Worm (Caenorhabditis elegans): ENCODE data around the gene K09F5.4.

The K09F5.4 gene

DNA sequence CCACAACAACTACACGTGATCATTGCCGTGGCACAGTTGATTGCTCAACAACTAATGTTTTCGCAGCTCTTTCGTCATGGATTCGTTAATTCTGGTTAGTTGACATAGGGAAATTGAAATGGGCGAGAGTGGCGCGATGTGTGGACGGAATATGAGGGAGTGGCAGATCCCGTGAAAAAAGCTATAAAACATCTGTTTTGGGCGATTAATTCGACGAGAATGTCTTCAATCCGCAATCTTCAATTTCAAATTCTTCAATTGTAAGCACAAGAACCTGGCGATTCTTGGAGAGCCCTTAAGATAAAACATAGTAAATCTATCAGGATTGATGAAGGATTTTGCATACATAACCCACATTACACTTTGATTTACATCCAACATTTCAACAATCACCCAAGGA is 10.0 kb upstream of the K09F5.4 start:
- TF ChIP-seq nhr-21 (tag; optimal IDR thresholded peaks at IDR 0.05) (no peak), alr-1 (tag; optimal IDR thresholded peaks at IDR 0.05) (no peak), nhr-129 (tag; optimal IDR thresholded peaks at IDR 0.05) (no peak), elt-1 (tag; optimal IDR thresholded peaks at IDR 0.05) (no peak), egl-27 (tag; optimal IDR thresholded peaks at IDR 0.05) (no peak), fos-1 (tag; optimal IDR thresholded peaks at IDR 0.05) (no peak), aly-2 (tag; optimal IDR thresholded peaks at IDR 0.05) (no peak), C34F6.9 (tag; optimal IDR thresholded peaks at IDR 0.05) (no peak), ztf-11 (tag; optimal IDR thresholded peaks at IDR 0.05) (no peak), peb-1 (tag; optimal IDR thresholded peaks at IDR 0.05) (no peak), crh-2 (tag; optimal IDR thresholded peaks at IDR 0.05) (no peak), ZK546.5 (tag; optimal IDR thresholded peaks at IDR 0.05) (no peak), sma-9 (GFP tag; optimal IDR thresholded peaks at IDR 0.05) (no peak), sma-9 (tag; optimal IDR thresholded peaks at IDR 0.05) (no peak), gmeb-1 (tag; optimal IDR thresholded peaks at IDR 0.05) (no peak), R02D3.7 (tag; optimal IDR thresholded peaks at IDR 0.05) (no peak)

DNA sequence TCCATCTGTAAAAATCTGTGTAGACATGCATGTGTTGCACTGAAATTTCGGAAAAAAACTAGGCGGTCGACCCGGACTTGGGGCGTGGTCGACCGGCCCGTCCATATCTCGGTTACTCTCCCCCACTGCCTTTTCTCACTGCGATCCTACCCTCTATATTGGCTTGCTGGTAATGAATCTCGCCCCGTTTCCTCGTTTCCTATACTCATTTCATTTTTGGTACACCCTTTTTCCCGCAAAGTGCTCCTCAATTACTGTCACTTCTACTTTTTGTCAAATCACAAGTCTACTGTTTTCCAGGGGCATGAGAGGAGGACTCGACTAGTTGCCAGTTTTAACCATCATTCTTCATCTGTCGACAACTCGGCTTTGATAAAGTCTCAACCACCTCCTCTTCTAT is 8.4 kb upstream of the K09F5.4 start, which contains the start of gene K09F5.6:
TSS of gene K09F5.6 (plus strand) at position 301 of the 400 bp plus-strand sequence.
- TF ChIP-seq zag-1 (tag; optimal IDR thresholded peaks at IDR 0.05) = no peak
- no peak for TF ChIP-seq nhr-237 (tag; optimal IDR thresholded peaks at IDR 0.05)
- TF ChIP-seq alr-1 (tag; optimal IDR thresholded peaks at IDR 0.05) = no peak
- no peak for TF ChIP-seq unc-39 (tag; optimal IDR thresholded peaks at IDR 0.05)
- no peak for TF ChIP-seq ztf-11 (tag; optimal IDR thresholded peaks at IDR 0.05)
- TF ChIP-seq sma-9 (GFP tag; optimal IDR thresholded peaks at IDR 0.05) = no peak
- no peak for TF ChIP-seq sma-9 (tag; optimal IDR thresholded peaks at IDR 0.05)
- no peak for TF ChIP-seq ceh-82 (tag; optimal IDR thresholded peaks at IDR 0.05)
- TF ChIP-seq nhr-10 (tag; optimal IDR thresholded peaks at IDR 0.05) = no peak
- no peak for TF ChIP-seq sem-4 (tag; optimal IDR thresholded peaks at IDR 0.05)
- TF ChIP-seq mdl-1 (tag; optimal IDR thresholded peaks at IDR 0.05) = no peak
- TF ChIP-seq nhr-21 (tag; optimal IDR thresholded peaks at IDR 0.05) = no peak
- no peak for TF ChIP-seq lin-39 (tag; optimal IDR thresholded peaks at IDR 0.05)
- no peak for TF ChIP-seq Y55F3AM.14 (GFP tag; optimal IDR thresholded peaks at IDR 0.05)
- no peak for TF ChIP-seq blmp-1 (tag; optimal IDR thresholded peaks at IDR 0.05; ENCODE audit: insufficient read depth)

DNA sequence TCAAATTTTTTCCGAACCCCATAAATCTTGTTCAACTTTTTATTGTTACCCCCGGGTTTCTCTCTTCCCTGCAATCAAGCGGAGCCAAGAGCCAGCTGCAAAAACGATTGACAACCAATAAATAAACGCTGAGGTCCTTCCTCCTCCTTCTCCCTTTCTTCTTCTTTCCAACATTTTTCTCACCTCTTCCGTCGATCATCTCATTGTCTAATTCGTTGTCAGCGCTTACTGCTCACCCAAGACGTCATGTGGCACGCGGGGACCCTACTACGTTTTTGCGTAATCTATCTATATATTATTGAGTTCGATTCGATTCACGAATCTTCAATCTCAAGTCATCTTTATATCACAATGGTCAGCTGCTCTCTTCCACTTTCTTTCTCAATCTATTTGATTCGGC is 4.9 kb upstream of the K09F5.4 start:
- TF ChIP-seq ztf-1 (GFP tag; conservative IDR thresholded peaks at IDR 0.05) (no peak), F13H6.1 (tag; optimal IDR thresholded peaks at IDR 0.05) (peak; percentile 76), ceh-82 (tag; optimal IDR thresholded peaks at IDR 0.05) (no peak), lsy-2 (tag; optimal IDR thresholded peaks at IDR 0.05) (peak in 1 of 2 experiments; percentile 10), mab-5 (tag; optimal IDR thresholded peaks at IDR 0.05) (peak; percentile 18), gmeb-1 (tag; optimal IDR thresholded peaks at IDR 0.05) (no peak), zag-1 (tag; optimal IDR thresholded peaks at IDR 0.05) (no peak), sma-9 (GFP tag; optimal IDR thresholded peaks at IDR 0.05) (peak; percentile 46), sma-9 (tag; optimal IDR thresholded peaks at IDR 0.05) (no peak), skn-1 (tag; optimal IDR thresholded peaks at IDR 0.05) (no peak), nhr-129 (tag; optimal IDR thresholded peaks at IDR 0.05) (peak; percentile 45)

DNA sequence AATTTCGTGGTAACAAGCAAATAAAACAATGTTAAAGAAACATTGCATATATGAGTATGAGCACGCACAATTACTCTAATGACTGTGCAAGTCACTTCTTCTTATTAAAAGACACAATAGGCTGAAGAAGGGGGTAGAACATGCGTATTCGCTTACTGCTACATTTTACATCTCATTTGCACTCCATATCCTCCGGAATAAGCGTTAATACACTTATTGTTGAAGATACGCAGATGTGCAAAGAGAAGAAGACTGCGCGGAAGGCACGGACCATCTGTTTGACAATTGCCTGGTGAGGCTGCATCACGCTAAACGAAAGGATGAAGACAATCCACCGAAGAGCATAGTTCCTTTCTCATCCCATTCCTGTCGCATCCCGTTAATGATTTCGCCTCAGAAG is 2.3 kb upstream of the K09F5.4 start:
- no peak for TF ChIP-seq sma-3 (GFP tag; optimal IDR thresholded peaks at IDR 0.05)
- TF ChIP-seq lin-39 (tag; optimal IDR thresholded peaks at IDR 0.05) = peak; percentile 6
- TF ChIP-seq unc-55 (GFP tag; optimal IDR thresholded peaks at IDR 0.05) = peak; percentile 17

DNA sequence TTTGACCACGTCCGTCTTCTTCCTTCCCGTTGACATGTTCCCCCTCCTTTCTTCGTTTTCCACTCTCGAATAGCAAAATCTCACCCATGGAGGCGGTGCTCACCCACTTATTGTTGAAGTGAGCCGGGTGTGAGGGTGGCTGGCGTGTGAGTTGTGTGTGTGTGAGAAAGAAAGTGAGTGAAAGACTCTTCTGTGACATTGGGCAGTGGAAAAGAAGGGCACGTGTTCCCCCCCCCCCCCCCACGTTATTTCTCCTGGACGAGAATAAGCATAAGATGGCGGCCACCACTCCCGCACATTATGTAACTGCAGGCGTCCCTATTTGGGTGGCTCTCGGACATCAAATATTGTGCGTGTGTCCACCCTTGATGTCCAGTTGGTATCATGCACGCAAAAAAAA is 356 bp downstream of the K09F5.4 start:
- peak; percentile 2 for TF ChIP-seq Y55F3AM.14 (GFP tag; optimal IDR thresholded peaks at IDR 0.05)
- TF ChIP-seq ztf-4 (tag; optimal IDR thresholded peaks at IDR 0.05) = no peak

DNA sequence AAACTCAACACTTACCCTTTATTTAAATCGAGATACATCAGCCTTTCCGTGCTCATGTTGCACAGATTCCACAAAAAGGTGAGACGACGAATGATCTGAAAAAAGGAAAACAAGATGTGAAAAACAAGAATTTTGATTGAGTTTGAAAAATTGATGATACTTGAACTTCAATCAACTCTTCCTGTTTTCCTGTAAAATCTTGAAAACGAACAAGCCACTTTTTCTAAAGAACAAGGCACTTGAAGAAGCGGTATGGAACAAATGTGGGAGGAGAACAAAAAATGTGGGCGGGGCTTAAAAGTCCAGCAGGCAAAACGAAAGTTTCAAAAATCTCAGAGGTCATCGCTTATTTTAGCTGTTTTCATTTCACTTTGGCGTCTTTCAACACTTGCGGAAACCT is 3.5 kb downstream of the K09F5.4 start, which contains the start of gene kvs-1:
TSS of gene kvs-1 (minus strand) at position 101 of the 400 bp plus-strand sequence.
- TF ChIP-seq peb-1 (tag; optimal IDR thresholded peaks at IDR 0.05) (no peak), lin-39 (tag; optimal IDR thresholded peaks at IDR 0.05) (no peak), R02D3.7 (tag; optimal IDR thresholded peaks at IDR 0.05) (no peak), mbf-1 (tag; optimal IDR thresholded peaks at IDR 0.05) (no peak)
